Fruit fly (Drosophila melanogaster) whole organism, adult: ENCODE results near the gene CG13124.

ENCODE experiments used
- CG11617 ChIP-seq: fragments of 200-800 bp; sonication (Bioruptor generic); optimal IDR thresholded peaks from 2 replicates; lab custom pipeline; 2017; ENCODE audit warnings: mild to moderate bottlenecking, missing biosample characterization, missing genetic modification reagents, missing genetic modification characterization
- CG12768 ChIP-seq: fragments of 200-800 bp; sonication (Bioruptor generic); optimal IDR thresholded peaks from 2 replicates; lab custom pipeline; 2017; ENCODE audit warnings: missing biosample characterization, missing genetic modification characterization, mild to moderate bottlenecking, moderate library complexity, missing genetic modification reagents
- CG14711 ChIP-seq: fragments of 200-800 bp; sonication (Bioruptor generic); optimal IDR thresholded peaks from 2 replicates; lab custom pipeline; 2018; ENCODE audit warnings: missing biosample characterization, mild to moderate bottlenecking, missing genetic modification characterization, moderate library complexity
- CG1620 ChIP-seq: fragments of 200-800 bp; sonication (Bioruptor generic); optimal IDR thresholded peaks from 2 replicates; lab custom pipeline; 2016; ENCODE audit warnings: missing biosample characterization, missing genetic modification characterization
- CG33017 ChIP-seq: fragments of 200-800 bp; sonication (Bioruptor generic); optimal IDR thresholded peaks from 2 replicates; lab custom pipeline; 2018; ENCODE audit warnings: missing biosample characterization, mild to moderate bottlenecking, missing genetic modification characterization, moderate library complexity
- CG5204 ChIP-seq: fragments of 200-800 bp; sonication (Bioruptor generic); optimal IDR thresholded peaks from 2 replicates; lab custom pipeline; 2016; ENCODE audit warnings: missing biosample characterization, missing genetic modification characterization
- CG7045 ChIP-seq: fragments of 200-800 bp; sonication (Bioruptor generic); optimal IDR thresholded peaks from 2 replicates; lab custom pipeline; 2017; ENCODE audit warnings: missing biosample characterization, mild to moderate bottlenecking, missing genetic modification characterization
- CG7101 ChIP-seq: fragments of 200-800 bp; sonication (Bioruptor generic); optimal IDR thresholded peaks from 2 replicates; lab custom pipeline; 2018; ENCODE audit warnings: missing biosample characterization, mild to moderate bottlenecking, missing genetic modification characterization, moderate library complexity
- Clk ChIP-seq: fragments of 200-800 bp; sonication (Bioruptor generic); optimal IDR thresholded peaks from 2 replicates; lab custom pipeline; 2017; ENCODE audit warnings: missing biosample characterization, missing genetic modification characterization
- Crg-1 ChIP-seq: fragments of 200-800 bp; sonication (Bioruptor generic); optimal IDR thresholded peaks from 2 replicates; lab custom pipeline; 2016; ENCODE audit warnings: missing biosample characterization, missing genetic modification characterization
- Hr96 ChIP-seq: fragments of 200-800 bp; sonication (Bioruptor generic); optimal IDR thresholded peaks from 2 replicates; lab custom pipeline; 2016; ENCODE audit warnings: missing biosample characterization, missing genetic modification characterization
- Mnt ChIP-seq: fragments of 200-800 bp; sonication (Bioruptor generic); optimal IDR thresholded peaks from 2 replicates; lab custom pipeline; 2016; ENCODE audit warnings: missing biosample characterization, mild to moderate bottlenecking, missing genetic modification characterization
- bab1 ChIP-seq: fragments of 200-800 bp; sonication (Bioruptor generic); optimal IDR thresholded peaks from 3 replicates; lab custom pipeline; 2019; ENCODE audit warnings: missing biosample characterization, mild to moderate bottlenecking, missing genetic modification characterization, moderate library complexity
- cic ChIP-seq: fragments of 200-800 bp; sonication (Bioruptor generic); optimal IDR thresholded peaks from 2 replicates; lab custom pipeline; 2017; ENCODE audit warnings: missing biosample characterization, mild to moderate bottlenecking, missing genetic modification characterization, moderate library complexity
- cnc ChIP-seq, 2 experiments: fragments of >200 bp; optimal IDR thresholded peaks; 2 replicates each; lab custom pipeline; 2017
- kay ChIP-seq: fragments of 200-800 bp; sonication (Bioruptor generic); peaks from one replicate; lab custom pipeline; 2016; ENCODE audit warnings: missing biosample characterization, missing genetic modification characterization, borderline replicate concordance
- ovo ChIP-seq: fragments of 200-800 bp; sonication (Bioruptor generic); optimal IDR thresholded peaks from 2 replicates; lab custom pipeline; 2016; ENCODE audit warnings: missing biosample characterization, missing genetic modification characterization
- pad ChIP-seq: fragments of 200-800 bp; sonication (Bioruptor generic); optimal IDR thresholded peaks from 3 replicates; lab custom pipeline; 2017; ENCODE audit warnings: missing biosample characterization, missing genetic modification characterization, mild to moderate bottlenecking, moderate library complexity, missing genetic modification reagents
- tj ChIP-seq: fragments of 200-800 bp; sonication (Bioruptor generic); optimal IDR thresholded peaks from 3 replicates; lab custom pipeline; 2017; ENCODE audit warnings: missing biosample characterization, mild to moderate bottlenecking, missing genetic modification characterization, moderate library complexity
- toe ChIP-seq: fragments of 200-800 bp; sonication (Bioruptor generic); optimal IDR thresholded peaks from 2 replicates; lab custom pipeline; 2016; ENCODE audit warnings: missing biosample characterization, missing genetic modification characterization

Gene CG13124

dm6 chr2L:9938631-9939256 lies 30.3 kb upstream of the CG13124 start, which contains the start of the genes Datp and CG4619:
Gene Datp (minus strand): TSS chr2L:9938790.
Gene CG4619 (plus strand): TSS chr2L:9938863.
- TF ChIP-seq Crg-1 (GFP tag; lab: Kevin White, UChicago) (peak; percentile 84), ovo (GFP tag; lab: Kevin White, UChicago) (peak; percentile 39), toe (GFP tag; lab: Kevin White, UChicago) (peak; percentile 59), kay (GFP tag; lab: Kevin White, UChicago) (no peak), bab1 (GFP tag; lab: Kevin White, UChicago) (peak; percentile 47), CG14711 (tag; lab: Kevin White, UChicago) (peak; percentile 67), tj (GFP tag; lab: Kevin White, UChicago) (no peak), CG33017 (peak; percentile 32), CG12768 (GFP tag; lab: Kevin White, UChicago) (peak; percentile 64), CG7045 (peak; percentile 13), cnc (optimal IDR thresholded peaks at IDR 0.05; lab: Kevin White, UChicago) (no peak), CG5204 (no peak), Hr96 (GFP tag; lab: Kevin White, UChicago) (peak; percentile 66), Clk (GFP tag; lab: Kevin White, UChicago) (no peak), cic (peak; percentile 39), Mnt (peak; percentile 84), CG11617 (GFP tag; lab: Kevin White, UChicago) (peak; percentile 45), CG7101 (tag; lab: Kevin White, UChicago) (peak; percentile 82), CG1620 (GFP tag; lab: Kevin White, UChicago) (peak; percentile 83), pad (GFP tag; lab: Kevin White, UChicago) (peak; percentile 77)

dm6 chr2L:9937908-9938307 lies 29.5 kb upstream of the CG13124 start, which contains the start of gene Arglu1:
Gene Arglu1 (minus strand): TSS chr2L:9938134.
- TF ChIP-seq cnc (optimal IDR thresholded peaks at IDR 0.05; lab: Kevin White, UChicago) = no peak
- peak; percentile 37 for TF ChIP-seq toe (GFP tag; lab: Kevin White, UChicago)
- TF ChIP-seq tj (GFP tag; lab: Kevin White, UChicago) = no peak
- peak; percentile 35 for TF ChIP-seq CG14711 (tag; lab: Kevin White, UChicago)
- peak; percentile 51 for TF ChIP-seq CG7101 (tag; lab: Kevin White, UChicago)
- TF ChIP-seq pad (GFP tag; lab: Kevin White, UChicago) = peak; percentile 45
- TF ChIP-seq Mnt = peak; percentile 34
- TF ChIP-seq CG12768 (GFP tag; lab: Kevin White, UChicago) = peak; percentile 34
- peak; percentile 46 for TF ChIP-seq bab1 (GFP tag; lab: Kevin White, UChicago)
- peak; percentile 49 for TF ChIP-seq Hr96 (GFP tag; lab: Kevin White, UChicago)
- no peak for TF ChIP-seq ovo (GFP tag; lab: Kevin White, UChicago)
- TF ChIP-seq CG1620 (GFP tag; lab: Kevin White, UChicago) = peak; percentile 30
- TF ChIP-seq Clk (GFP tag; lab: Kevin White, UChicago) = peak; percentile 38

dm6 chr2L:9933063-9933462 lies 24.6 kb upstream of the CG13124 start, which contains the start of gene Cpr30F:
Gene Cpr30F (minus strand): TSS chr2L:9933163.
- TF ChIP-seq toe (GFP tag; lab: Kevin White, UChicago) = no peak
- TF ChIP-seq CG11617 (GFP tag; lab: Kevin White, UChicago) = no peak
- no peak for TF ChIP-seq bab1 (GFP tag; lab: Kevin White, UChicago)
- TF ChIP-seq CG7101 (tag; lab: Kevin White, UChicago) = no peak

- TF ChIP-seq CG1620 (GFP tag; lab: Kevin White, UChicago) (no peak), CG12768 (GFP tag; lab: Kevin White, UChicago) (no peak), CG11617 (GFP tag; lab: Kevin White, UChicago) (no peak), Mnt (no peak), CG7101 (tag; lab: Kevin White, UChicago) (no peak), Crg-1 (GFP tag; lab: Kevin White, UChicago) (no peak), tj (GFP tag; lab: Kevin White, UChicago) (no peak), ovo (GFP tag; lab: Kevin White, UChicago) (no peak), CG5204 (no peak), CG14711 (tag; lab: Kevin White, UChicago) (no peak), cnc (optimal IDR thresholded peaks at IDR 0.05; lab: Kevin White, UChicago) (no peak), kay (GFP tag; lab: Kevin White, UChicago) (no peak), Hr96 (GFP tag; lab: Kevin White, UChicago) (no peak), Clk (GFP tag; lab: Kevin White, UChicago) (no peak), toe (GFP tag; lab: Kevin White, UChicago) (no peak), cic (no peak), bab1 (GFP tag; lab: Kevin White, UChicago) (no peak), CG33017 (no peak)
Observed at dm6 chr2L:9930280-9930679, 21.8 kb upstream of the CG13124 start, which contains the start of gene CG42367. Gene CG42367 (plus strand): TSS chr2L:9930580.

dm6 chr2L:9924765-9925164 lies 16.3 kb upstream of the CG13124 start, which contains the start of the genes TbCMF46 and CG42366:
Gene TbCMF46 (minus strand): TSS chr2L:9924865.
Gene CG42366 (plus strand): TSS chr2L:9925161.
- TF ChIP-seq Hr96 (GFP tag; lab: Kevin White, UChicago) = no peak
- TF ChIP-seq tj (GFP tag; lab: Kevin White, UChicago) = no peak
- TF ChIP-seq cic = no peak
- no peak for TF ChIP-seq pad (GFP tag; lab: Kevin White, UChicago)
- TF ChIP-seq CG11617 (GFP tag; lab: Kevin White, UChicago) = no peak
- TF ChIP-seq cnc (optimal IDR thresholded peaks at IDR 0.05; lab: Kevin White, UChicago) = no peak
- TF ChIP-seq CG1620 (GFP tag; lab: Kevin White, UChicago) = no peak
- TF ChIP-seq CG5204 = no peak
- TF ChIP-seq CG7045 = no peak
- TF ChIP-seq CG7101 (tag; lab: Kevin White, UChicago) = no peak
- TF ChIP-seq CG14711 (tag; lab: Kevin White, UChicago) = no peak
- no peak for TF ChIP-seq toe (GFP tag; lab: Kevin White, UChicago)
- TF ChIP-seq kay (GFP tag; lab: Kevin White, UChicago) = no peak
- TF ChIP-seq Mnt = no peak
- TF ChIP-seq bab1 (GFP tag; lab: Kevin White, UChicago) = no peak
- TF ChIP-seq Clk (GFP tag; lab: Kevin White, UChicago) = no peak
- no peak for TF ChIP-seq CG33017
- TF ChIP-seq Crg-1 (GFP tag; lab: Kevin White, UChicago) = no peak
- no peak for TF ChIP-seq CG12768 (GFP tag; lab: Kevin White, UChicago)
